Fruit fly (Drosophila melanogaster) whole organism, prepupa: ENCODE results near the gene dsd.

Experiments used
- CG10669 ChIP-seq: fragments of 200-800 bp; sonication (Bioruptor generic); optimal IDR thresholded peaks from 3 replicates; lab custom pipeline; 2018; ENCODE audit warnings: missing biosample characterization, mild to moderate bottlenecking, missing genetic modification characterization, moderate library complexity
- CG6276 ChIP-seq: fragments of 200-800 bp; sonication (Bioruptor generic); optimal IDR thresholded peaks from 2 replicates; lab custom pipeline; 2017; ENCODE audit warnings: missing biosample characterization, mild to moderate bottlenecking, missing genetic modification characterization
- CG6808 ChIP-seq: fragments of 200-800 bp; sonication (Bioruptor generic); optimal IDR thresholded peaks from 3 replicates; lab custom pipeline; 2017; ENCODE audit warnings: missing biosample characterization, missing genetic modification characterization, mild to moderate bottlenecking, moderate library complexity, missing genetic modification reagents
- CG8632 ChIP-seq: fragments of 200-800 bp; sonication (Bioruptor generic); optimal IDR thresholded peaks from 3 replicates; lab custom pipeline; 2016; ENCODE audit warnings: missing biosample characterization, missing genetic modification characterization
- Eip75B ChIP-seq: fragments of 200-800 bp; sonication (Bioruptor generic); optimal IDR thresholded peaks from 3 replicates; lab custom pipeline; 2016; ENCODE audit warnings: missing biosample characterization, missing genetic modification characterization
- Hr39 ChIP-seq: fragments of 200-800 bp; sonication (Bioruptor generic); optimal IDR thresholded peaks from 2 replicates; lab custom pipeline; 2016; ENCODE audit warnings: missing biosample characterization, missing genetic modification characterization
- Hr4 ChIP-seq: fragments of 200-800 bp; sonication (Bioruptor generic); optimal IDR thresholded peaks from 3 replicates; lab custom pipeline; 2016; ENCODE audit warnings: missing biosample characterization, missing genetic modification characterization
- Lpt ChIP-seq: fragments of 200-800 bp; sonication (Bioruptor generic); optimal IDR thresholded peaks from 3 replicates; lab custom pipeline; 2016; ENCODE audit warnings: missing biosample characterization, missing genetic modification characterization
- achi ChIP-seq: fragments of 200-800 bp; sonication (Bioruptor generic); optimal IDR thresholded peaks from 3 replicates; lab custom pipeline; 2016; ENCODE audit warnings: missing biosample characterization, missing genetic modification characterization
- salr ChIP-seq, 2 experiments: fragments of 200-800 bp; sonication (Bioruptor generic); optimal IDR thresholded peaks; 3 replicates each; lab custom pipeline; 2016 to 2018; ENCODE audit warnings: missing biosample characterization in 2 of 2, missing genetic modification characterization in 2 of 2, mild to moderate bottlenecking in 1 of 2

- TF ChIP-seq Lpt (peak; percentile 85), Hr4 (GFP tag; lab: Kevin White, UChicago) (peak; percentile 91), CG6276 (GFP tag; lab: Kevin White, UChicago) (peak; percentile 90), CG6808 (GFP tag; lab: Kevin White, UChicago) (no peak), CG8632 (GFP tag; lab: Kevin White, UChicago) (peak; percentile 37), Hr39 (GFP tag; lab: Kevin White, UChicago) (peak; percentile 27), Eip75B (GFP tag; lab: Kevin White, UChicago) (peak; percentile 49), salr (GFP tag; optimal IDR thresholded peaks at IDR 0.05; lab: Kevin White, UChicago) (peak in 1 of 2 experiments; percentile 69), CG10669 (GFP tag; lab: Kevin White, UChicago) (peak; percentile 26), achi (GFP tag; lab: Kevin White, UChicago) (peak; percentile 77)
Measured at dm6 chr3R:27554964-27555363, 52.2 kb downstream of the dsd start.
